Fruit fly (Drosophila melanogaster) Kc167 (cell line): ENCODE data around the gene CG14811.

Experiments
- Sin3A ChIP-seq: fragments of >200 bp; optimal IDR thresholded peaks from 2 replicates; lab custom pipeline; 2018; ENCODE audit warnings: missing external identifiers
- insv ChIP-seq: fragments of >200 bp; optimal IDR thresholded peaks from 3 replicates; lab custom pipeline; 2018; ENCODE audit warnings: missing external identifiers
- psq ChIP-seq: fragments of >200 bp; optimal IDR thresholded peaks from 2 replicates; lab custom pipeline; 2017; ENCODE audit warnings: missing external identifiers

dm6 chrX:1842875-1843274 lies 20.7 kb upstream of the CG14811 start:
- TF ChIP-seq Sin3A (lab: Kevin White, UChicago) (no peak), insv (no peak), psq (lab: Kevin White, UChicago) (no peak)
